Fruit fly (Drosophila melanogaster) Kc167 (cell line): ENCODE data around the gene sle.

Source experiments
- Myc ChIP-seq: fragments of >200 bp; optimal IDR thresholded peaks from 2 replicates; lab custom pipeline; 2017; ENCODE audit warnings: missing external identifiers
- Sin3A ChIP-seq: fragments of >200 bp; optimal IDR thresholded peaks from 2 replicates; lab custom pipeline; 2018; ENCODE audit warnings: missing external identifiers
- h ChIP-seq: fragments of >200 bp; optimal IDR thresholded peaks from 3 replicates; lab custom pipeline; 2018; ENCODE audit warnings: missing external identifiers
- psq ChIP-seq: fragments of >200 bp; optimal IDR thresholded peaks from 2 replicates; lab custom pipeline; 2017; ENCODE audit warnings: missing external identifiers
- ttk ChIP-seq: sonication (Bioruptor generic); optimal IDR thresholded peaks from 2 replicates; lab custom pipeline; 2017; ENCODE audit warnings: missing external identifiers

DNA sequence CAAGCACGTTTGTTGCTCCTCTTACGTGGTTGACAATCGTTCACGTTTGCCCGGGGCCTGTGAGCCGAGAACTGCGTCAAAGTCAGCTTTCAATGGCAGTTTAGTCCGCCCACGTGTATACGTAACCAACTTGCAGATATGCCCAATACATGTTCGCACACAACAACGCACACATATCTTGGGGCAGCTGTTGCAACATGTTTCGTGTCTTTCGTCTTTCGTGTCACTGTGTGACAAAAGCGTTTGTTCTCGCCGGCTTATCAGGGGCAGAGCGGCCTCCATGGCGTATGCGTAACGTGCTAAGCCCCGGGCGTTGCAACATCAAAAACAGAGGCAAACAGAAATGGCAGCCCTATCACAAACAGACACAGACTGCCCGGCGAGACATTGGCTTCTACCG lies 46.5 kb downstream of the sle start:
- TF ChIP-seq psq (lab: Kevin White, UChicago) (no peak), Sin3A (no peak), h (lab: Kevin White, UChicago) (no peak), Myc (no peak), ttk (lab: Kevin White, UChicago) (no peak)
